Worm (Caenorhabditis elegans) whole organism, L3 larva: ENCODE data around the gene F38B6.7.

Experiments used
- aly-2 ChIP-seq: fragments of 150-350 bp; optimal IDR thresholded peaks from 2 replicates; lab custom pipeline; 2014; ENCODE audit warnings: missing biosample characterization, missing genetic modification characterization
- ama-1 ChIP-seq: fragments of 150-350 bp; optimal IDR thresholded peaks from 2 replicates; lab custom pipeline; 2018
- egl-5 ChIP-seq: fragments of 150-350 bp; optimal IDR thresholded peaks from 2 replicates; lab custom pipeline; 2017; ENCODE audit warnings: missing biosample characterization, missing genetic modification reagents, missing genetic modification characterization, inconsistent platforms
- fkh-10 ChIP-seq: sonication (generic microtip); optimal IDR thresholded peaks from 2 replicates; lab custom pipeline; 2017; ENCODE audit warnings: missing biosample characterization, missing genetic modification reagents, missing genetic modification characterization
- nhr-23 ChIP-seq: fragments of 150-350 bp; optimal IDR thresholded peaks from 2 replicates; lab custom pipeline; 2014; ENCODE audit warnings: missing biosample characterization, missing genetic modification reagents, missing genetic modification characterization
- nhr-237 ChIP-seq: fragments of 150-350 bp; optimal IDR thresholded peaks from 2 replicates; lab custom pipeline; 2014; ENCODE audit warnings: missing biosample characterization, missing genetic modification characterization
- nhr-25 ChIP-seq: sonication (generic microtip); optimal IDR thresholded peaks from 2 replicates; lab custom pipeline; 2017; ENCODE audit warnings: missing biosample characterization, missing genetic modification characterization
- tbx-2 ChIP-seq: sonication (generic microtip); optimal IDR thresholded peaks from 2 replicates; lab custom pipeline; 2016; ENCODE audit warnings: mild to moderate bottlenecking, missing genetic modification characterization, missing compliant biosample characterization
- ztf-11 ChIP-seq: fragments of 150-350 bp; optimal IDR thresholded peaks from 2 replicates; lab custom pipeline; 2014; ENCODE audit warnings: missing biosample characterization, missing genetic modification characterization

- TF ChIP-seq fkh-10, result no peak
- no peak for TF ChIP-seq aly-2 (tag; lab: Kevin White, UChicago)
- no peak for TF ChIP-seq egl-5 (tag; lab: Kevin White, UChicago)
- no peak for TF ChIP-seq nhr-25
- TF ChIP-seq ama-1 (lab: Kevin White, UChicago), result no peak
- no peak for TF ChIP-seq nhr-23 (tag; lab: Kevin White, UChicago)
- no peak for TF ChIP-seq nhr-237 (tag; lab: Kevin White, UChicago)
- no peak for TF ChIP-seq ztf-11
- no peak for TF ChIP-seq tbx-2 (tag; lab: Kevin White, UChicago)
Measured at ce11 chrX:6728820-6729396, 30.7 kb upstream of the F38B6.7 start.
